Worm (Caenorhabditis elegans): ENCODE results near the gene frpr-13.

frpr-13 gene

DNA sequence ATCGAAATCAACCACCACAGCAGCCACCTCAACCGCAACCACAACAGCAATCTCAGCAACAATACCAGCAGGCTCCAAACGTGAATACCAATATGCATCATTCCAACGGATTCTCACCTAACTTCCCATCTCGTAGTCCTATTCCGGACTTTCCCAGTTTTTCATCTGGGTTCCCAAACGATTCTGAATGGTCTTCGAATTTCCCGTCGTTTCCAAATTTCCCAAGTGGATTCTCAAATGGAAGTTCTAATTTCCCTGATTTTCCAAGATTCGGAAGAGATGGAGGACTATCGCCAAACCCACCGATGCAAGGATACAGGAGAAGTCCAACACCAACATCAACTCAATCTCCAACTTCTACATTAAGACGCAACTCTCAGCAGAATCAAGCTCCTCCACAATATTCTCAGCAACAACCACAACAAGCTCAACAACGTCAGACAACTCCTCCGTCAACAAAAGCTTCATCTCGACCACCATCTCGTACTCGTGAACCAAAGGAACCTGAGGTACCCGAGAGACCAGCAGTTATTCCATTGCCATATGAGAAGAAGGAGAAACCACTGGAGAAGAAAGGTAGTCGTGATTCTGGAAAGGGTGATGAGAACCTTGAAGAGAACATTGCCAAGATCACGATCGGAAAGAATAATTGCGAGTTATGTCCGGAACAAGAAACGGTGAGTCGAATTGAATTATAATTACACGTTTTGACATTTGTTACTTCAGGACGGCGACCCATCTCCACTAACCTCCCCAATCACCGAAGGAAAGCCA, 38.8 kb downstream of the frpr-13 start:
- TF ChIP-seq unc-62 (GFP tag; optimal IDR thresholded peaks at IDR 0.05) = no peak

DNA sequence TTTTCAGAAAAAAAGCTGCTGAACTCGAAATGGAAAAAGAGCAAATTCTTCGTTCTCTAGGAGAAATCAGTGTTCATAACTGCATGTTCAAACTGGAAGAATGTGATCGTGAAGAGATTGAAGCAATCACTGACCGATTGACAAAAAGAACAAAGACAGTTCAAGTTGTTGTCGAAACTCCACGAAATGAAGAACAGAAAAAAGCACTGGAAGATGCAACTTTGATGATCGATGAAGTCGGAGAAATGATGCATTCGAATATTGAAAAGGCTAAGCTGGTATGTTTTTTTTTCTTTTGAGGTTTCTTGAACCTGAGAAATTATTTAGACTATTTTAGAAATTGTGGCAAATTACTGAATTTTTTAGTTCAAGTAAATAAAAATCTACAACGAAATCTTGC, 39.6 kb downstream of the frpr-13 start:
- no peak for TF ChIP-seq unc-62 (GFP tag; optimal IDR thresholded peaks at IDR 0.05)

DNA sequence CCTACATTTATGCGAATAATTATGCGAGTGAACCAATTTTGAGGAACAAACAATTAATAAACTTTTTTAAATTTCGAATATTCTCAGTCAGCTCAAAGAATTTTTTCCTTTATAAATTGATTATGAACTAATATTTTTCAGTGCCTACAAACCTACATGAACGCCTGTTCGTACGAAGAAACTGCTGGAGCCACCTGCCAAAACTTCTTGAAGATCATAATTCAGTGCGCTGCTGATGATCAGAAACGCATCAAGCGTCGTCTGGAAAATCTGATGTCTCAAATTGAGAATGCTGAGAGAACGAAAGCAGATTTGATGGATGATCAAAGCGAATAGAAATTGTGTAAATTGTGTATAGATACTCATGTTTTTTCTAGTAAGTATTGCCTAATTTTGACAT, 40.1 kb downstream of the frpr-13 start:
- no peak for TF ChIP-seq unc-62 (GFP tag; optimal IDR thresholded peaks at IDR 0.05)

DNA sequence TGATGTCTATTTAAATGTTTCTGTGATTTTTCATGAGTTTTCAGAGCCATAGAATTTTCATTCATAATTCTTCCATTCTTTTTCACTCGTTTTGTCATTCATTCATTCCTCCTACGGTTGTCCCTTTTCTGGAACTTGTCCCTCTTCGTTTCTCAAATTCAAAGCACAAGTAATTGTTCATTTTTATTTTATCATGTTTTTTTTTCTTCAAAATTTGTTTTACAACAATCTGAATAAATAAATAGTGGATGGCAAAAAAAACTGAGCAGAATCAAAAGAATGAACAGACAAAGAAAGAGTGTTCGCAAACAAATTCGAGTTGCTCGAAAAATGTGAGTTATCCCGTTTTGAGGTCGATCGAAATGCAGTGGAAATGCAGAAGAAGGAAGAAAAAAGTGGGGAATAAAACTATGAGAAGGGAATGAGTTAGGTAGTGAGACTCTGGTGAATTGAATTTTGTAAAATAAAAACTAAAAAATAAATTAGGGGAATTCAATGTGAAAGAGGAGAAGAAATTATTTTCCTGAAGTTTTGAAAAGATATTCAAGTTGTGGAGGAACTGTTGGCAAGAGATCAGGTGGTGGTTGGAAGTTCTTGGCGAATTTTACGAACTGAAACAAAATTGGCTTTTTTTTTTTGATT, 40.7 kb downstream of the frpr-13 start:
- no peak for TF ChIP-seq unc-62 (GFP tag; optimal IDR thresholded peaks at IDR 0.05)

DNA sequence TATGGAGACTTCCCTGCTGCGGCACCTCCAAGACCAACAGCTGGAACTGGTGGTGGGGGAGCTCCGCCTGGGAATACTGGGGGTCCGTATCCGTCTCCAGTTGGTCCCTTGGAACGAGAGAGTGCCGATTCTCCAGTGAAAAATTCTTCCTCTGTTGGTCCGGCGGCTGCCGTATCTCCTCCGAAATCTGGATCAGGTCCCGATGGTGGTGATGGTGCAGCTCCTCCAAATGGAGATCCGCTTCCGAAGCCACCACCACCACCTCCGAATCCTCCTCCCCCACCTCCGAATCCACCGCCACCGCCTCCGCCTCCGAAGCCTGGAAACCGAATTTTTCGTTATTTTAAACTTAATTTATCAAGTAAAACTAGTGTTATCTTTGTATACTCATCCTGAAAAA, 41.6 kb downstream of the frpr-13 start:
- no peak for TF ChIP-seq unc-62 (GFP tag; optimal IDR thresholded peaks at IDR 0.05)

DNA sequence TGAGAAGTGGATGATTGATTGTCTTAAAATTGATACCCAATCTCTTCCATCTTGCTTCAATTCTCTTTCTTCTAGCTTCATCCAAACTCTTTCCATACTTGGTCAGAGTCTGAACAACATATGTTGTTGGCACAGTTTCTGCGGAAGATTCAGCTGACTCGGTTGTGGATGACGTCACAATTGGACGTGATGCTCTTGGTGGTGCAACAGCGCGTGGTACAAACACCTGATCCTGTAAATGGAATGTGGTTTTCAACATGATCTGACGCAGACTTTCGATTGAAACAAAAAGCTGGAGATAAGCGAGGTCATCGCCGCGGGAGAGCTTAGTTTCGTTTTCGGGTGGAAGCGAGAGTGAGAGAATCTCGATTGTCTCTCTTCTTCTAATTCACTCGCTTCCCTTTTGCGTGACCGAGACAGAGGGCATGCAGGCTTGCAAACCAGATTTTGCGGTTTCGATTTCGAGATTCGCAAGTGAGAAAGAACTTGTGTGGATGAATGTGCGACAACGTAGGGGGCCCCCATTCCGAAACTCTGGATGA, 43.7 kb downstream of the frpr-13 start:
- no peak for TF ChIP-seq unc-62 (GFP tag; optimal IDR thresholded peaks at IDR 0.05)

DNA sequence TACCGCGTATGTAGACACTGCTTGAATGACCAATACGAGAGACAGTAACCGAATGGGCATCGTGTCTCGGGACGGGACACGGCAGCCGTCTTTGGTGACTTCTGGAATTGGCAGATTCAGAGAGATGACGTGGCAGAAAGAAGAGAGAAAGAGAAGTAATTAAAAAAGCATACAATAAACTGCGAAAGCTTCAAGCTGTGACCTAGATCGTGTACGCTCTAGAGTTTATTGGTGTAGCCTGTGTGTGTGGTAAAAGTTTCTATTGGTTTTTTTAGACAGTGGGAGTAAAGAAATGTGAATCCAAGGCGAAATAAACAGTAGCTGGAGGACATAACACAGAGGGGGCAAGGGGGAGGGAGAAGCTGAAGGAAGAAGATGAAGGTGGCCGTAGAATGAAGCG, 45.1 kb downstream of the frpr-13 start, which contains the start of gene T19A5.3:
Gene T19A5.3 (minus strand): TSS at position 101 of the 400 bp plus-strand sequence.
- no peak for TF ChIP-seq unc-62 (GFP tag; optimal IDR thresholded peaks at IDR 0.05)

DNA sequence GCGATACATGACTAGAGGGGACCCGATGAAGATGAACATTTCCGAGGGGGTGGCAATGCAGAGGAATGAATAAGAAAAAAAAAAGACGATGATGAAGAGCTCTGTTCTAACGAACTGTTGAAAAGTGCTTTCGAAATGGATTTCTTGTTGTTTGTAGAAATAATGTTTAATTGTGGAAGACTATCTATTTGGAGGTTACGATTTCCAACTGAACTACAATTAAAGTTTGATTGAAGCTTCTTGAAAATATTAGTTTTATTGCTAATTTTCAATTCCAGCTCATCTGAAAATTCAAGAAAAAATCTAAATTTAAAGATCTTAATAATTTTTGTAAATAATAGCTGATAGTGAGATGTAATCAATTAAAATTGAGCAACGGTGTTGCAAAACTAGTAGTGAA, 45.6 kb downstream of the frpr-13 start:
- TF ChIP-seq unc-62 (GFP tag; optimal IDR thresholded peaks at IDR 0.05) = no peak

DNA sequence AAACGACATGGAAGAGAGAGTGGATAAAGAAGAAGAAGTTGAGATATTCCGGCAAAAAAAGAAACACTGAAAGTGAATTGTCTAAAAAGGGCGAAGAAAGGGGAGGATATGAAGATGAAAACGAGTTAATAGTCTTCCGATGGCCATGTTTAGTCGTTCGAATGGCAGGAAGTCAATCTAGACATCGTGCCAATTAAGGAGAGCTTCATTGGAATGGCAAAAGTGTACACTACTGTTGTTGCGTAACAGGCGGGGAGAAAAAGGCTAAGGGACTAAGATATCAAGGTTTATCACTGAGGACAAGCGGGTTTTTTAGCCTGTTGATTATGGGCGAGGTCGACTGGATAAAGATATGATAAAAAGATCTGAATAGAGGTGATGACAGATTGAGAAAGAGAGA, 47.3 kb downstream of the frpr-13 start:
- TF ChIP-seq unc-62 (GFP tag; optimal IDR thresholded peaks at IDR 0.05) = no peak

DNA sequence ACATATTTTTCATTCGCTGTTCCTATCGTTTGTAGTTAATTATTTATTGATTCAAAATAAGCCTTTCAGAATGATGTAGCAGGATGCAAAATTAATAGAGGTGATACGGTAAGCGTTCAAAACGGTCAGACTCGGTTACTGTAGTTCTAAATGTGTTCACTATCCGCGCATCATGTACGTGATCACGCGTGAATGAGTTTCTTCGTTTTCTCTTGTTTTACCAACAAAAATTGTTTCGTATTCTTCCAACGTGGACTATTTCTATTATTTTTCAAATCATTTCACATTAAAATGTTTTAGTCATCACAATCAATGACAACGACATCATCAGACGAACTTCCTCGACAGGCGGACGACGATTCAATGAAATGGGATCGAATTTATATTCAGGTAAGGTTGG, 48.6 kb downstream of the frpr-13 start, which contains the start of gene gck-1:
Gene gck-1 (plus strand): TSS at position 301 of the 400 bp plus-strand sequence.
- no peak for TF ChIP-seq unc-62 (GFP tag; optimal IDR thresholded peaks at IDR 0.05)

DNA sequence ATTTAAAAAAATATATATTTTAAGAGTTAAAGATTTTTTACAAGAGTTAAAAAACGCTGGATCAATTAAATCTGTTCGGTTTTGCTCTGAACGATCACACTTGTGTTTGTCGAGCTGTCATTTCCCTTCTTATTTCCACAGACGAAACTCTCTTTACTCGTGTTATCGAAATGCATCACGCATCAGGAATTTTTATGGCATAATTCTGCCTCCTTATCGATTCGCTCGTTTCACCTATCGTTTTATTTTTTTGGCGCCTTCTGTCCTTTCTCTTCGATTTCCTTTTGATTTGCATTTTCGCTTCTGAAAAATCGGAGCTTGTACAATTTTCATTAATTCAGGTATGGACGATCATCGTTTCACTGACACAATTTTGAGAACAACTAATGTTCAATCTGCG, 49.5 kb downstream of the frpr-13 start:
- no peak for TF ChIP-seq unc-62 (GFP tag; optimal IDR thresholded peaks at IDR 0.05)

DNA sequence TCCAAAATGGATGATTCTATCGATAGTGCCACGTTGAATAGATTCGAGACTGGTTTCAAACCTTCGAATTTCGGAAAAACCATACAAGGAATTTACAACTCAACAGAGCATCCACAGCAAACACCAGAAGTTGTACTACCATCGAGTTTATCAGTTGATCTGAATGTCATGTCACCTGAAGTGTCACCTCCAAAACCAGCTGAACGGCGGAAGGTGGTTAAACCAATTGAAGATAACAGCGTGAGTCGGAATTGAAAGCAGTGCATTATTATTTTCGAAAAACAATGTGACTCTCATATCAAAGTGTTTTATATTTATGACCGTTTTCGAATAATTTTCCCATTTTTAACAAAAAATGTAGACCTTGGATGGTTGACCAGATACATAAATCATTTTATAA, 50.1 kb downstream of the frpr-13 start:
- TF ChIP-seq unc-62 (GFP tag; optimal IDR thresholded peaks at IDR 0.05) = no peak

DNA sequence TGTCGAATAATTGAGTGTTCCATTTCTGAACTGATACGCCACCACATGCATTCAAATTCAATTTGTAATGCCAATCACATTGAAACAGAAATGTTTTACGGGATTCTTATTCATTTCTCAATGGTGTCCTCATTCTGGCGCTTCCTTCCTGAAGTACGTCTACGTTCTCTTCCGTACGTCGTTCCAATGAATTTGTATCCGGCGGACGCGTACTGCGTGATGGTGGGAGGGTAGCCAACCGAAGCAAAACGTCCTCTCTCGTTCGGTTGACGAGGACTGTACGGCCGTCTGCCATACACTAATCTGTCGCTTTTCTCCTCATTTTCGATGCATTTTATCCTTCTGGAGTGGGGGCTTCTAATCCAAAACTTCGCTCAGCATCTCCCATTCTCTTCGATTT, 51.0 kb downstream of the frpr-13 start:
- no peak for TF ChIP-seq unc-62 (GFP tag; optimal IDR thresholded peaks at IDR 0.05)

Measured in whole organism, dauer.